Worm (Caenorhabditis elegans): ENCODE data around the gene T14B4.5.

T14B4.5 gene

ce11 chrII:6712177-6712981, 4.3 kb upstream of the T14B4.5 start, which contains the start of the genes dpy-10 and T14B4.19 (continued):
- TF ChIP-seq nhr-28 (tag; optimal IDR thresholded peaks at IDR 0.05), result peak; percentile 44

ce11 chrII:6713003-6713402, 3.7 kb upstream of the T14B4.5 start:
- TF ChIP-seq egl-43 (GFP tag; IDR thresholded peaks at IDR 0.05) (no peak), aha-1 (tag) (peak; percentile 45), nhr-76 (tag; optimal IDR thresholded peaks at IDR 0.05) (no peak), hlh-30 (tag; optimal IDR thresholded peaks at IDR 0.05; ENCODE audit: insufficient read depth) (no peak), dpl-1 (GFP tag; optimal IDR thresholded peaks at IDR 0.05) (no peak), zag-1 (tag; optimal IDR thresholded peaks at IDR 0.05) (no peak)

- peak; percentile 13 for TF ChIP-seq nhr-28 (tag; optimal IDR thresholded peaks at IDR 0.05)
- TF ChIP-seq F49E8.2 (tag; optimal IDR thresholded peaks at IDR 0.05; ENCODE audit: borderline replicate concordance), result no peak
- TF ChIP-seq ama-1 (optimal IDR thresholded peaks at IDR 0.05), result no peak
- no peak for TF ChIP-seq nhr-111 (GFP tag; optimal IDR thresholded peaks at IDR 0.05)
- peak; percentile 42 for TF ChIP-seq aha-1 (tag)
- no peak for TF ChIP-seq mes-2 (tag; optimal IDR thresholded peaks at IDR 0.05; ENCODE audit: poor library complexity, severe bottlenecking)
- no peak for TF ChIP-seq lin-15B (tag; optimal IDR thresholded peaks at IDR 0.05)
- TF ChIP-seq fkh-10 (GFP tag; optimal IDR thresholded peaks at IDR 0.05), result no peak
- TF ChIP-seq saeg-2 (GFP tag; IDR thresholded peaks at IDR 0.05), result no peak
- no peak for TF ChIP-seq gei-8 (GFP tag; optimal IDR thresholded peaks at IDR 0.05)
- peak in 1 of 2 experiments; percentile 61 for TF ChIP-seq unc-62 (GFP tag; optimal IDR thresholded peaks at IDR 0.05 in 1 of 2)
- TF ChIP-seq unc-62 (tag; optimal IDR thresholded peaks at IDR 0.05), result no peak
- TF ChIP-seq madf-5 (GFP tag; IDR thresholded peaks at IDR 0.05), result no peak
- no peak for TF ChIP-seq zip-11 (GFP tag; IDR thresholded peaks at IDR 0.05)
- TF ChIP-seq ZK546.5 (tag; optimal IDR thresholded peaks at IDR 0.05), result no peak
- TF ChIP-seq ctbp-1 (GFP tag; IDR thresholded peaks at IDR 0.05), result no peak
- no peak for TF ChIP-seq tag-97 (GFP tag; IDR thresholded peaks at IDR 0.05)
- TF ChIP-seq ceh-62 (tag; optimal IDR thresholded peaks at IDR 0.05), result no peak
Observed at ce11 chrII:6713832-6714342, 2.8 kb upstream of the T14B4.5 start, which contains the start of gene dpy-2. Gene dpy-2, plus strand, starts transcription at chrII:6714292.

ce11 chrII:6715853-6716252, 810 bp upstream of the T14B4.5 start:
- no peak for TF ChIP-seq madf-5 (GFP tag; IDR thresholded peaks at IDR 0.05)

ce11 chrII:6718221-6718620, 1.6 kb downstream of the T14B4.5 start, which contains the start of gene tsp-10:
Gene tsp-10, plus strand, starts transcription at chrII:6718586.
- no peak for TF ChIP-seq nhr-42 (GFP tag; IDR thresholded peaks at IDR 0.05)
- TF ChIP-seq lsy-2 (tag; optimal IDR thresholded peaks at IDR 0.05), result no peak
- no peak for TF ChIP-seq mxl-3 (GFP tag; optimal IDR thresholded peaks at IDR 0.05)
- TF ChIP-seq dve-1 (tag; optimal IDR thresholded peaks at IDR 0.05; ENCODE audit: insufficient read depth), result peak; percentile 30
- no peak for TF ChIP-seq mes-2 (tag; optimal IDR thresholded peaks at IDR 0.05; ENCODE audit: poor library complexity, severe bottlenecking)
- no peak for TF ChIP-seq rbr-2 (tag; optimal IDR thresholded peaks at IDR 0.05)
- TF ChIP-seq php-3 (GFP tag; IDR thresholded peaks at IDR 0.05), result 0 out of 2 replicates have a peak, but pooled peaks have one; percentile 37
- TF ChIP-seq daf-16 (GFP tag; optimal IDR thresholded peaks at IDR 0.05), result no peak
- TF ChIP-seq daf-16 (tag; optimal IDR thresholded peaks at IDR 0.05), result peak; percentile 65
- no peak for TF ChIP-seq F44E2.7 (GFP tag; IDR thresholded peaks at IDR 0.05)
- TF ChIP-seq madf-5 (GFP tag; IDR thresholded peaks at IDR 0.05), result no peak
- peak; percentile 4 for TF ChIP-seq nhr-28 (tag; optimal IDR thresholded peaks at IDR 0.05)
- TF ChIP-seq zfp-3 (GFP tag; conservative IDR thresholded peaks at IDR 0.05), result no peak
